Fruit fly (Drosophila melanogaster): ENCODE data around the gene CG31097.
A peak's percentile ranks its signal among the peaks of the same experiment; 100 is the strongest.

Gene CG31097

DNA sequence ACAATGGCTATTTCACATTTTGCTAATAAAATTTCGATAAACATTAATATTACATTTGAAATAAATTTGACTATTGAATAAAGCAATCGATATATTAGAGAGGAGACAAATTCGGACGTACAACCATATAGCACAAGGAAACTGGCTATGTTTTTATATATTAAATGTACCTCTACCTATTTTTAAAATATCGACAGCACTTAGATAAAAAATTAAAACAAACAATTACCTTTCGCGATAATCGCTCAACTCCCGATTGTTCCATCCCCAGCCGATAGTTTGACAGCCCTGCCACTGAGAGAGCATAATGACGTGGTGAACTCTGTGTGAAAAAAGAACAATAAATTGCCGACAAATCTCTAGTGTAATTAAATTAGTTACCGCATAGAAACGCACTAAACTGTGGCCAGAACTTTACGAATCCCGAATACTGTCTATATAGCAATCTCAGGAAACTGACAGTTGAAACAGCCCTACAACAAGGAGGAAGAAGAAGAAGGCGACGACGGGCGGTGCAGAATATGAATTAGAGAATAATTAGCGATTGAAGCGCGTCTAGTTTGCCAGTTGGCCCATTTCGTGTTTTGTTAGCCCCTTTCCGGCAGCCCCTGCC, 38.8 kb downstream of the CG31097 start, which contains the start of gene CG11857 (continued):
- TF ChIP-seq CG6791 (GFP tag; IDR thresholded peaks at IDR 0.05; ENCODE audit: partially characterized antibody) (peak; percentile 98), Ravus (GFP tag; IDR thresholded peaks at IDR 0.05) (peak; percentile 95), crp (GFP tag; optimal IDR thresholded peaks at IDR 0.05) (peak in 1 of 2 experiments; percentile 72), CG7963 (GFP tag; IDR thresholded peaks at IDR 0.05; ENCODE audit: partially characterized antibody) (peak; percentile 99), dysf (GFP tag; IDR thresholded peaks at IDR 0.05) (peak; percentile 99), CG9817 (tag; optimal IDR thresholded peaks at IDR 0.05) (peak; percentile 99), Hr39 (optimal IDR thresholded peaks at IDR 0.05) (no peak), tll (GFP tag; optimal IDR thresholded peaks at IDR 0.05) (peak; percentile 45 to 68), ttk (GFP tag; IDR thresholded peaks at IDR 0.05) (peak; percentile 99), chn (GFP tag; optimal IDR thresholded peaks at IDR 0.05) (peak; percentile 98), z (GFP tag; IDR thresholded peaks at IDR 0.05) (peak; percentile 70; the same call in 2 of the 3 replicates), Oli (tag; optimal IDR thresholded peaks at IDR 0.05) (peak; percentile 96), CG43689 (GFP tag; IDR thresholded peaks at IDR 0.05) (peak; percentile 93), fu2 (GFP tag; optimal IDR thresholded peaks at IDR 0.05) (peak; percentile 97), lab (GFP tag; optimal IDR thresholded peaks at IDR 0.05) (peak; percentile 98), CG2120 (GFP tag; optimal IDR thresholded peaks at IDR 0.05) (peak; percentile 99), Med (GFP tag) (peak; percentile 100), dpn (GFP tag; optimal IDR thresholded peaks at IDR 0.05) (peak; percentile 98 to 99), kah (GFP tag; optimal IDR thresholded peaks at IDR 0.05) (peak; percentile 84), Lpt (GFP tag; optimal IDR thresholded peaks at IDR 0.05) (no peak), D (optimal IDR thresholded peaks at IDR 0.05) (no peak), D (GFP tag; optimal IDR thresholded peaks at IDR 0.05) (peak; percentile 96), CG11085 (GFP tag; IDR thresholded peaks at IDR 0.05) (peak; percentile 99), nom (GFP tag; optimal IDR thresholded peaks at IDR 0.05) (peak; percentile 80), fd3F (GFP tag; optimal IDR thresholded peaks at IDR 0.05) (peak; percentile 98), gcm2 (GFP tag; optimal IDR thresholded peaks at IDR 0.05) (peak; percentile 88), CG2199 (GFP tag; IDR thresholded peaks at IDR 0.05) (peak; percentile 99), yki (optimal IDR thresholded peaks at IDR 0.05) (no peak), Ssrp (tag; optimal IDR thresholded peaks at IDR 0.05) (peak; percentile 99), hb (GFP tag; IDR thresholded peaks at IDR 0.05; ENCODE audit: partially characterized antibody) (peak; percentile 100), CG15073 (GFP tag; optimal IDR thresholded peaks at IDR 0.05) (peak; percentile 80), Mes4 (GFP tag; optimal IDR thresholded peaks at IDR 0.05) (peak; percentile 94), ato (GFP tag; IDR thresholded peaks at IDR 0.05; ENCODE audit: partially characterized antibody) (peak; percentile 96), knrl (GFP tag; IDR thresholded peaks at IDR 0.05; ENCODE audit: partially characterized antibody) (peak; percentile 100), pum (GFP tag; optimal IDR thresholded peaks at IDR 0.05) (peak; percentile 99), Dad (GFP tag; optimal IDR thresholded peaks at IDR 0.05) (peak; percentile 97), br (optimal IDR thresholded peaks at IDR 0.05) (no peak), Sox100B (GFP tag; optimal IDR thresholded peaks at IDR 0.05) (peak; percentile 93), ham (GFP tag; IDR thresholded peaks at IDR 0.05) (peak; percentile 96), Aef1 (GFP tag; IDR thresholded peaks at IDR 0.05) (peak; percentile 99), CG6175 (GFP tag; IDR thresholded peaks at IDR 0.05) (peak; percentile 98), al (GFP tag; IDR thresholded peaks at IDR 0.05) (peak; percentile 99), CG30431 (GFP tag; optimal IDR thresholded peaks at IDR 0.05) (peak; percentile 97), sim (GFP tag; IDR thresholded peaks at IDR 0.05) (peak; percentile 95), CG11504 (tag; optimal IDR thresholded peaks at IDR 0.05) (peak; percentile 95), lmd (GFP tag; IDR thresholded peaks at IDR 0.05) (peak; percentile 99), PHDP (tag; optimal IDR thresholded peaks at IDR 0.05) (peak; percentile 97), CG16815 (GFP tag; optimal IDR thresholded peaks at IDR 0.05) (peak; percentile 97), pb (GFP tag; optimal IDR thresholded peaks at IDR 0.05) (peak; percentile 92), pan (optimal IDR thresholded peaks at IDR 0.05) (no peak), pan (GFP tag; optimal IDR thresholded peaks at IDR 0.05 in 1 of 2, IDR thresholded peaks at IDR 0.05 in 1 of 2) (peak in 1 of 2 experiments; percentile 99)
